Fruit fly (Drosophila melanogaster) whole organism, embryonic: ENCODE results near the gene veli.

Experiments used
- Bgb ChIP-seq: fragments of 200-800 bp; sonication (Bioruptor generic); IDR thresholded peaks from 2 replicates; pipeline ENCODE4 v1.3.6; 2022; ENCODE audit warnings: missing biosample characterization, missing genetic modification characterization; ENCODE audit not compliant: partially characterized antibody
- CG11247 ChIP-seq: fragments of 200-800 bp; sonication (Bioruptor generic); IDR thresholded peaks from 2 replicates; pipeline ENCODE4 v1.3.6; 2022; ENCODE audit warnings: missing biosample characterization, missing genetic modification characterization
- CG12391 ChIP-seq: fragments of 200-800 bp; sonication (Bioruptor generic); optimal IDR thresholded peaks from 3 replicates; lab custom pipeline; 2018; ENCODE audit warnings: missing biosample characterization, mild to moderate bottlenecking, missing genetic modification characterization, moderate library complexity
- CG15011 ChIP-seq: fragments of 200-800 bp; sonication (Bioruptor generic); optimal IDR thresholded peaks from 3 replicates; lab custom pipeline; 2018; ENCODE audit warnings: missing biosample characterization, mild to moderate bottlenecking, missing genetic modification characterization
- CG15073 ChIP-seq: fragments of 200-800 bp; sonication (Bioruptor generic); optimal IDR thresholded peaks from 2 replicates; lab custom pipeline; 2016; ENCODE audit warnings: missing biosample characterization, missing genetic modification characterization
- CG1529 ChIP-seq: fragments of 200-800 bp; sonication (Bioruptor generic); optimal IDR thresholded peaks from 3 replicates; lab custom pipeline; 2018; ENCODE audit warnings: missing biosample characterization, missing genetic modification characterization
- CG15514 ChIP-seq: fragments of 200-800 bp; sonication (Bioruptor generic); optimal IDR thresholded peaks from 3 replicates; lab custom pipeline; 2017; ENCODE audit warnings: missing biosample characterization, missing genetic modification characterization, mild to moderate bottlenecking, moderate library complexity, missing genetic modification reagents
- CG16863 ChIP-seq: fragments of 200-800 bp; sonication (Bioruptor generic); optimal IDR thresholded peaks from 3 replicates; lab custom pipeline; 2016; ENCODE audit warnings: missing biosample characterization, missing genetic modification characterization
- CG17186 ChIP-seq: fragments of 200-800 bp; sonication (Bioruptor generic); optimal IDR thresholded peaks from 3 replicates; lab custom pipeline; 2017; ENCODE audit warnings: missing biosample characterization, missing genetic modification reagents, missing genetic modification characterization
- CG17802 ChIP-seq: fragments of 200-800 bp; sonication (Bioruptor generic); optimal IDR thresholded peaks from 2 replicates; lab custom pipeline; 2018; ENCODE audit warnings: missing biosample characterization, mild to moderate bottlenecking, missing genetic modification characterization, moderate library complexity
- CG17912 ChIP-seq: fragments of 200-800 bp; sonication (Bioruptor generic); optimal IDR thresholded peaks from 2 replicates; lab custom pipeline; 2018; ENCODE audit warnings: missing biosample characterization, mild to moderate bottlenecking, missing genetic modification characterization
- CG1792 ChIP-seq: fragments of 200-800 bp; sonication (Bioruptor generic); optimal IDR thresholded peaks from 2 replicates; lab custom pipeline; 2016; ENCODE audit warnings: missing biosample characterization, missing genetic modification characterization
- CG18011 ChIP-seq: fragments of 200-800 bp; sonication (Bioruptor generic); optimal IDR thresholded peaks from 2 replicates; lab custom pipeline; 2017; ENCODE audit warnings: missing biosample characterization, missing genetic modification characterization, mild to moderate bottlenecking, moderate library complexity, missing genotype
- CG2678 ChIP-seq: fragments of 200-800 bp; sonication (Bioruptor generic); optimal IDR thresholded peaks from 3 replicates; lab custom pipeline; 2019; ENCODE audit warnings: missing biosample characterization, mild to moderate bottlenecking, missing genetic modification characterization, moderate library complexity
- CG3281 ChIP-seq: fragments of 200-800 bp; sonication (Bioruptor generic); optimal IDR thresholded peaks from 3 replicates; lab custom pipeline; 2017; ENCODE audit warnings: missing biosample characterization, mild to moderate bottlenecking, missing genetic modification characterization
- CG3995 ChIP-seq: fragments of 200-800 bp; sonication (Bioruptor generic); optimal IDR thresholded peaks from 3 replicates; lab custom pipeline; 2016; ENCODE audit warnings: missing biosample characterization, missing genetic modification characterization
- CG9817 ChIP-seq: fragments of 200-800 bp; sonication (Bioruptor generic); optimal IDR thresholded peaks from 2 replicates; lab custom pipeline; 2018; ENCODE audit warnings: missing biosample characterization, mild to moderate bottlenecking, missing genetic modification characterization, moderate library complexity
- CG9932 ChIP-seq: fragments of 200-800 bp; sonication (Bioruptor generic); IDR thresholded peaks from 2 replicates; pipeline ENCODE4 v1.3.6; 2022; ENCODE audit warnings: missing biosample characterization, missing genetic modification characterization
- CoRest ChIP-seq: fragments of 200-800 bp; sonication (Bioruptor generic); optimal IDR thresholded peaks from 3 replicates; lab custom pipeline; 2018; ENCODE audit warnings: missing biosample characterization, mild to moderate bottlenecking, missing genetic modification characterization, moderate library complexity
- Dbx ChIP-seq: fragments of 200-800 bp; sonication (Bioruptor generic); IDR thresholded peaks from 3 replicates; pipeline ENCODE4 v1.3.6; 2022; ENCODE audit warnings: missing biosample characterization, missing genetic modification characterization
- Lpt ChIP-seq: fragments of >200 bp; optimal IDR thresholded peaks from 2 replicates; lab custom pipeline; 2018; ENCODE audit warnings: missing biosample characterization, missing genetic modification characterization
- Med ChIP-seq: fragments of 200-800 bp; sonication (Bioruptor generic); peaks from one replicate; lab custom pipeline; 2016; ENCODE audit warnings: missing biosample characterization, missing genetic modification characterization, mild to moderate bottlenecking, inconsistent platforms, moderate library complexity
- NFAT ChIP-seq: fragments of 200-800 bp; sonication (Bioruptor generic); IDR thresholded peaks from 2 replicates; pipeline ENCODE4 v1.3.6; 2022; ENCODE audit warnings: missing biosample characterization, missing genetic modification characterization
- Nf-YB ChIP-seq: fragments of 200-800 bp; sonication (Bioruptor generic); optimal IDR thresholded peaks from 3 replicates; lab custom pipeline; 2019; ENCODE audit warnings: missing biosample characterization, mild to moderate bottlenecking, missing genetic modification characterization, moderate library complexity
- Side ChIP-seq: fragments of 200-800 bp; sonication (Bioruptor generic); optimal IDR thresholded peaks from 2 replicates; lab custom pipeline; 2016; ENCODE audit warnings: missing biosample characterization, missing genetic modification characterization
- Vsx1 ChIP-seq: fragments of 200-800 bp; sonication (Bioruptor generic); optimal IDR thresholded peaks from 2 replicates; lab custom pipeline; 2017; ENCODE audit warnings: missing biosample characterization, mild to moderate bottlenecking, missing genetic modification characterization, missing genetic modification reagents
- Xrp1 ChIP-seq: fragments of 200-800 bp; sonication (Bioruptor generic); IDR thresholded peaks from 2 replicates; pipeline ENCODE4 v1.3.6; 2022; ENCODE audit warnings: missing biosample characterization, missing genetic modification characterization
- ab ChIP-seq: fragments of 200-800 bp; sonication (Bioruptor generic); optimal IDR thresholded peaks from 2 replicates; lab custom pipeline; 2016; ENCODE audit warnings: missing biosample characterization, missing genetic modification characterization
- ash1 ChIP-seq: fragments of 200-800 bp; sonication (Bioruptor generic); optimal IDR thresholded peaks from 2 replicates; lab custom pipeline; 2018; ENCODE audit warnings: missing biosample characterization, mild to moderate bottlenecking, missing genetic modification characterization
- bab2 ChIP-seq: fragments of 200-800 bp; sonication (Bioruptor generic); optimal IDR thresholded peaks from 2 replicates; lab custom pipeline; 2016; ENCODE audit warnings: missing biosample characterization, missing genetic modification characterization
- bcd ChIP-seq: fragments of 200-800 bp; sonication (Bioruptor generic); optimal IDR thresholded peaks from 2 replicates; lab custom pipeline; 2017; ENCODE audit warnings: missing biosample characterization, mild to moderate bottlenecking, missing genetic modification characterization
- bowl ChIP-seq: fragments of 200-800 bp; sonication (Bioruptor generic); IDR thresholded peaks from 2 replicates; pipeline ENCODE4 v1.3.6; 2022; ENCODE audit warnings: missing biosample characterization, missing genetic modification characterization
- cato ChIP-seq: fragments of 200-800 bp; sonication (Bioruptor generic); optimal IDR thresholded peaks from 2 replicates; lab custom pipeline; 2016; ENCODE audit warnings: missing biosample characterization, missing genetic modification characterization, borderline replicate concordance
- chm ChIP-seq: fragments of 200-800 bp; sonication (Bioruptor generic); IDR thresholded peaks from 2 replicates; pipeline ENCODE4 v1.3.6; 2022; ENCODE audit warnings: missing biosample characterization, missing genetic modification characterization
- cwo ChIP-seq: fragments of 200-800 bp; sonication (Bioruptor generic); optimal IDR thresholded peaks from 3 replicates; lab custom pipeline; 2017; ENCODE audit warnings: missing biosample characterization, missing genetic modification characterization, mild to moderate bottlenecking, moderate library complexity, missing genetic modification reagents
- da ChIP-seq: fragments of 200-800 bp; sonication (Bioruptor generic); optimal IDR thresholded peaks from 2 replicates; lab custom pipeline; 2016; ENCODE audit warnings: missing biosample characterization, missing genetic modification characterization
- disco-r ChIP-seq: fragments of 200-800 bp; sonication (Bioruptor generic); optimal IDR thresholded peaks from 2 replicates; lab custom pipeline; 2016; ENCODE audit warnings: missing biosample characterization, missing genetic modification characterization
- dysf ChIP-seq: fragments of 200-800 bp; sonication (Bioruptor generic); IDR thresholded peaks from 3 replicates; pipeline ENCODE4 v1.3.6; 2022; ENCODE audit warnings: missing biosample characterization, missing genetic modification characterization
- esg ChIP-seq: fragments of 200-800 bp; sonication (Bioruptor generic); conservative IDR thresholded peaks from 2 replicates; pipeline ENCODE4 v1.3.6; 2022; ENCODE audit warnings: missing biosample characterization, missing genetic modification characterization
- gcm ChIP-seq: fragments of 200-800 bp; sonication (Bioruptor generic); optimal IDR thresholded peaks from 2 replicates; lab custom pipeline; 2019; ENCODE audit warnings: missing biosample characterization, mild to moderate bottlenecking, missing genetic modification characterization, moderate library complexity
- jumu ChIP-seq: fragments of 200-800 bp; sonication (Bioruptor generic); optimal IDR thresholded peaks from 3 replicates; lab custom pipeline; 2016; ENCODE audit warnings: missing biosample characterization, missing genetic modification characterization
- pan ChIP-seq, 4 experiments: fragments of >200 bp in 3 of 4; fragments of 200-800 bp in 1 of 4; sonication (Bioruptor generic) in 1 of 4; optimal IDR thresholded peaks in 3 of 4; IDR thresholded peaks in 1 of 4; 2 replicates each; pipeline versions ENCODE4 v1.3.6 to Lab custom; 2017 to 2022; ENCODE audit warnings: missing biosample characterization in 2 of 4, missing genetic modification characterization in 2 of 4, mixed read lengths in 1 of 4
- pnt ChIP-seq: fragments of 200-800 bp; sonication (Bioruptor generic); optimal IDR thresholded peaks from 3 replicates; lab custom pipeline; 2016; ENCODE audit warnings: missing biosample characterization, missing genetic modification characterization
- scrt ChIP-seq: fragments of 200-800 bp; sonication (Bioruptor generic); optimal IDR thresholded peaks from 2 replicates; lab custom pipeline; 2018; ENCODE audit warnings: missing biosample characterization, mild to moderate bottlenecking, missing genetic modification characterization, moderate library complexity
- sens-2 ChIP-seq: fragments of 200-800 bp; sonication (Bioruptor generic); IDR thresholded peaks from 2 replicates; pipeline ENCODE4 v1.3.6; 2022; ENCODE audit warnings: missing biosample characterization, missing genetic modification characterization
- slbo ChIP-seq: fragments of 200-800 bp; sonication (Bioruptor generic); IDR thresholded peaks from 2 replicates; pipeline ENCODE4 v1.3.6; 2022; ENCODE audit warnings: missing biosample characterization, missing genetic modification characterization
- sr ChIP-seq: fragments of 200-800 bp; sonication (Bioruptor generic); IDR thresholded peaks from 3 replicates; pipeline ENCODE4 v1.3.6; 2022; ENCODE audit warnings: missing biosample characterization, missing genetic modification characterization
- twi ChIP-seq: fragments of 200-800 bp; optimal IDR thresholded peaks from 2 replicates; lab custom pipeline; 2019; ENCODE audit warnings: missing biosample characterization, mild to moderate bottlenecking, missing genetic modification characterization, moderate library complexity
- zen ChIP-seq: fragments of 200-800 bp; sonication (Bioruptor generic); optimal IDR thresholded peaks from 3 replicates; lab custom pipeline; 2018; ENCODE audit warnings: missing biosample characterization, mild to moderate bottlenecking, missing genetic modification characterization, moderate library complexity

veli gene

DNA sequence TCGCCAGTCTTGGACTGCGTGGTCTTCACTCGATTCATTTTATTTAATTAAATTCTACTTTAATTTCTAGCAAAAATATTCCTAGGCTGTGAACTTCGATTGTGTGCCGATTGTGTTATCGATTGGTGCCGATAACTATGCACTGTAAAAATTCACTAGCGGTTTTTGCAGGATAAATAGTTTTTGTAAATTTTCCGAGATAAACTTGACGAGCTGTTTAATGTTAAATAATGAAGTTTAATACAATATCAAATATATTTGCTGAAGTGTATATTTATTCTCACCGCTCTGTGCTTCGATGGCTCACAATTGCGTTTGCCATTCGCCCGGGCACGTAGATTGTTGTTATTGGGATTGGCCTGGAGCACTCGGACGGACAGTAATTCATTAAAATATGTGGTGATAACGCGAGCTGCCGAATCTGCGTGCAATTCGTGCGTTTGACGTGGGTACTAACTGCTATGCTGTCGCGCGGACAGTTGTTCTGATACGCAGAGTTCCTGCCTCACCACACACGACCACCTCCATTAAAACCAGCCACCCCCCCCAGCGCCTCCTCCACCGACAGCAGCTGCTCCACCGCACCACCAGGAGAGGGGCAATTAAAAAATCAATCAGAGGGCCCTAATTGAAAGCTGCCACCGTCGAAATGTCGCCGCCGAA is 40.4 kb downstream of the veli start, which contains the start of the genes EMC6 and Hr96 (continued):
- TF ChIP-seq CG17802 (tag; lab: Kevin White, UChicago): peak; percentile 82
- peak; percentile 97 for TF ChIP-seq NFAT (GFP tag; lab: Robert Waterston, UW)
- peak; percentile 95 for TF ChIP-seq chm
- peak; percentile 96 for TF ChIP-seq Dbx (GFP tag; lab: Robert Waterston, UW)
- peak; percentile 83 for TF ChIP-seq ash1
- TF ChIP-seq gcm (GFP tag; lab: Kevin White, UChicago): peak; percentile 87
- TF ChIP-seq CG15514: peak; percentile 92
- no peak for TF ChIP-seq scrt (GFP tag; lab: Kevin White, UChicago)
- peak; percentile 93 for TF ChIP-seq CG11247
- TF ChIP-seq bab2: peak; percentile 94
- TF ChIP-seq Lpt: no peak
- TF ChIP-seq CG3281 (GFP tag; lab: Kevin White, UChicago): peak; percentile 91
- peak; percentile 92 for TF ChIP-seq Vsx1 (GFP tag; lab: Kevin White, UChicago)
- TF ChIP-seq CoRest (tag; lab: Kevin White, UChicago): peak; percentile 94
- TF ChIP-seq CG2678: peak; percentile 93
- peak; percentile 82 for TF ChIP-seq cwo (GFP tag; lab: Kevin White, UChicago)
- peak; percentile 96 for TF ChIP-seq sens-2 (GFP tag; lab: Robert Waterston, UW)
- TF ChIP-seq Side (GFP tag; lab: Kevin White, UChicago): peak; percentile 92
- TF ChIP-seq Med: peak; percentile 99
- peak; percentile 96 for TF ChIP-seq Xrp1 (GFP tag; lab: Robert Waterston, UW)
- peak; percentile 81 for TF ChIP-seq Nf-YB (GFP tag; lab: Kevin White, UChicago)
- TF ChIP-seq CG15011 (GFP tag; lab: Kevin White, UChicago): peak; percentile 73
- TF ChIP-seq jumu: peak; percentile 89
- peak; percentile 97 for TF ChIP-seq slbo (GFP tag; lab: Robert Waterston, UW)
- TF ChIP-seq CG15073 (GFP tag; lab: Kevin White, UChicago): peak; percentile 54
- TF ChIP-seq pnt (GFP tag; lab: Kevin White, UChicago): peak; percentile 83
- peak; percentile 89 for TF ChIP-seq CG16863 (GFP tag; lab: Kevin White, UChicago)
- peak; percentile 87 for TF ChIP-seq CG1792 (GFP tag; lab: Kevin White, UChicago)
- TF ChIP-seq CG17186 (GFP tag; lab: Kevin White, UChicago): peak; percentile 87
- peak; percentile 83 for TF ChIP-seq CG18011
- TF ChIP-seq disco-r (GFP tag; lab: Kevin White, UChicago): peak; percentile 86
- TF ChIP-seq bcd: peak; percentile 94
- TF ChIP-seq bowl (GFP tag; lab: Robert Waterston, UW): peak; percentile 71; the same call in 1 of the 2 replicates
- peak; percentile 88 for TF ChIP-seq CG17912
- TF ChIP-seq CG3995 (GFP tag; lab: Kevin White, UChicago): peak; percentile 72
- peak; percentile 73; the same call in 2 of the 3 replicates for TF ChIP-seq sr (GFP tag; lab: Robert Waterston, UW)
- TF ChIP-seq CG9932: peak; percentile 97
- TF ChIP-seq esg (GFP tag; lab: Robert Waterston, UW): peak; percentile 88
- peak; percentile 96 for TF ChIP-seq CG12391 (tag; lab: Kevin White, UChicago)
- peak; percentile 94 for TF ChIP-seq zen (tag; lab: Kevin White, UChicago)
- TF ChIP-seq pan (optimal IDR thresholded peaks at IDR 0.05; lab: Kevin White, UChicago): no peak
- TF ChIP-seq pan (GFP tag; optimal IDR thresholded peaks at IDR 0.05 in 1 of 2, IDR thresholded peaks at IDR 0.05 in 1 of 2): peak in 1 of 2 experiments; percentile 94
- peak; percentile 78 for TF ChIP-seq CG1529 (GFP tag; lab: Kevin White, UChicago)
- TF ChIP-seq Bgb (GFP tag; lab: Robert Waterston, UW): peak; percentile 76
- peak; percentile 93 for TF ChIP-seq dysf
- peak; percentile 92 for TF ChIP-seq cato (GFP tag; lab: Kevin White, UChicago)
- TF ChIP-seq ab (GFP tag; lab: Kevin White, UChicago): peak; percentile 77
- peak; percentile 84 for TF ChIP-seq twi
- peak; percentile 94 for TF ChIP-seq CG9817 (tag; lab: Kevin White, UChicago)
- TF ChIP-seq da (GFP tag; lab: Kevin White, UChicago): peak; percentile 60
